Fruit fly (Drosophila melanogaster) whole organism, pupa: ENCODE measurements around the gene ACXB.

Experiments
- CG10348 ChIP-seq: fragments of 200-800 bp; sonication (Bioruptor generic); IDR thresholded peaks from 2 replicates; pipeline ENCODE4 v1.3.6; 2022; ENCODE audit warnings: missing biosample characterization, missing genetic modification characterization
- CG13204 ChIP-seq: fragments of 200-800 bp; sonication (Bioruptor generic); optimal IDR thresholded peaks from 2 replicates; lab custom pipeline; 2018; ENCODE audit warnings: missing biosample characterization, mild to moderate bottlenecking, missing genetic modification characterization, moderate library complexity
- CG14655 ChIP-seq: fragments of 200-800 bp; sonication (Bioruptor generic); optimal IDR thresholded peaks from 3 replicates; lab custom pipeline; 2017; ENCODE audit warnings: mild to moderate bottlenecking, missing biosample characterization, missing genetic modification reagents, missing genetic modification characterization
- CG15710 ChIP-seq: fragments of 200-800 bp; sonication (Bioruptor generic); optimal IDR thresholded peaks from 2 replicates; lab custom pipeline; 2018; ENCODE audit warnings: missing biosample characterization, mild to moderate bottlenecking, missing genetic modification characterization, moderate library complexity
- CG8301 ChIP-seq: fragments of 200-800 bp; sonication (Bioruptor generic); optimal IDR thresholded peaks from 2 replicates; lab custom pipeline; 2018; ENCODE audit warnings: missing biosample characterization, mild to moderate bottlenecking, missing genetic modification characterization
- D1 ChIP-seq: fragments of 200-800 bp; sonication (Bioruptor generic); optimal IDR thresholded peaks from 2 replicates; lab custom pipeline; 2018; ENCODE audit warnings: missing biosample characterization, mild to moderate bottlenecking, missing genetic modification characterization, moderate library complexity
- EcR ChIP-seq: fragments of 200-800 bp; sonication (Bioruptor generic); optimal IDR thresholded peaks from 3 replicates; lab custom pipeline; 2019; ENCODE audit warnings: missing biosample characterization, missing genetic modification characterization, mild to moderate bottlenecking, moderate library complexity, missing genetic modification reagents
- Pif1B ChIP-seq: fragments of 200-800 bp; sonication (Bioruptor generic); optimal IDR thresholded peaks from 3 replicates; lab custom pipeline; 2016; ENCODE audit warnings: missing biosample characterization, missing genetic modification characterization
- Snoo ChIP-seq: fragments of 200-800 bp; sonication (Bioruptor generic); optimal IDR thresholded peaks from 3 replicates; lab custom pipeline; 2017; ENCODE audit warnings: missing biosample characterization, mild to moderate bottlenecking, missing genetic modification characterization, inconsistent platforms

dm6 chr2L:12969569-12969968 lies 53.0 kb downstream of the ACXB start:
- TF ChIP-seq CG10348 (GFP tag; lab: Robert Waterston, UW) (no peak), CG8301 (tag; lab: Kevin White, UChicago) (no peak), Pif1B (GFP tag; lab: Kevin White, UChicago) (no peak), CG13204 (GFP tag; lab: Kevin White, UChicago) (no peak), CG14655 (GFP tag; lab: Kevin White, UChicago) (no peak), CG15710 (tag; lab: Kevin White, UChicago) (no peak), D1 (tag; lab: Kevin White, UChicago) (no peak), EcR (GFP tag; lab: Kevin White, UChicago) (no peak), Snoo (tag; lab: Kevin White, UChicago) (no peak)
